Worm (Caenorhabditis elegans): ENCODE data around the gene lgc-9.

DNA sequence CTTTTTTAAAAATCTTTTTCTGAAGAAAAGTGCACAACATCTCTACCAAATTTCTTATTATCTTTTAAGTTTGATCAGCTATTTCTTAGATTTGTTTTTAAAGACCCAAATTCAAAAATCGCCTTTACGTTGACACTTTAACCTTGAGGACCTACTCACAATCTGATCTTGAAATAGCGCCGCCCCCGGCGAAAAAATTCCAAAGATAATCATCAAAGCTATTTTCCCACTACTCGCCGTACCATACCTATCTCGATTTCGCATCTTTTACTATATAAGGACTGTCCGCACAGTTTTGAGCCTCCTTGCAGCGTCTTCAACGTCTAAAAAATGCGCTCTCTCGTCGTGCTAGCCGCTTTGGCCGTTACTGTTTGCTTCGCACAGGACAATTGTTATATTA, 25.4 kb downstream of the lgc-9 start, which contains the start of gene grd-10:
- TF ChIP-seq lsy-2 (tag; optimal IDR thresholded peaks at IDR 0.05) = no peak
- TF ChIP-seq ama-1 (optimal IDR thresholded peaks at IDR 0.05) = no peak
- TF ChIP-seq spr-1 (tag; optimal IDR thresholded peaks at IDR 0.05) = no peak
- no peak for TF ChIP-seq nhr-76 (tag; optimal IDR thresholded peaks at IDR 0.05)
- no peak for TF ChIP-seq zfp-3 (GFP tag; conservative IDR thresholded peaks at IDR 0.05)
- no peak for TF ChIP-seq ztf-11 (tag; optimal IDR thresholded peaks at IDR 0.05)
- TF ChIP-seq mdl-1 (tag; optimal IDR thresholded peaks at IDR 0.05) = no peak
- no peak for TF ChIP-seq fkh-10 (GFP tag; optimal IDR thresholded peaks at IDR 0.05)
- TF ChIP-seq nhr-28 (tag; optimal IDR thresholded peaks at IDR 0.05) = no peak
- TF ChIP-seq Y105C5A.15 (GFP tag; IDR thresholded peaks at IDR 0.05) = no peak
- no peak for TF ChIP-seq unc-130 (GFP tag; optimal IDR thresholded peaks at IDR 0.05)
- no peak for TF ChIP-seq nhr-111 (GFP tag; optimal IDR thresholded peaks at IDR 0.05)

All from whole organism, L4 larva.